Worm (Caenorhabditis elegans): Measurements from ENCODE around the gene lgc-58.
A peak's percentile ranks its signal among the peaks of the same experiment; 100 is the strongest.

The lgc-58 gene

ce11 chrX:6097551-6097950, 22.2 kb downstream of the lgc-58 start, which contains the start of gene C15H9.4 (continued):
- no peak for TF ChIP-seq ceh-63 (GFP tag; optimal IDR thresholded peaks at IDR 0.05)
- no peak for TF ChIP-seq jun-1 (tag; optimal IDR thresholded peaks at IDR 0.05)
- TF ChIP-seq lin-13 (GFP tag; optimal IDR thresholded peaks at IDR 0.05), result no peak
- TF ChIP-seq nhr-90 (tag; optimal IDR thresholded peaks at IDR 0.05; ENCODE audit: poor library complexity), result peak; percentile 30
- TF ChIP-seq efl-3 (GFP tag; optimal IDR thresholded peaks at IDR 0.05), result no peak
- peak; percentile 23 to 28 for TF ChIP-seq efl-1 (optimal IDR thresholded peaks at IDR 0.05)
- TF ChIP-seq efl-1 (GFP tag; optimal IDR thresholded peaks at IDR 0.05 in 1 of 2), result peak in 1 of 2 experiments; percentile 60
- peak in 1 of 2 experiments; percentile 37 for TF ChIP-seq ztf-11 (tag; optimal IDR thresholded peaks at IDR 0.05)
- TF ChIP-seq ceh-8 (GFP tag; optimal IDR thresholded peaks at IDR 0.05), result no peak
- no peak for TF ChIP-seq Y116A8C.19 (tag; optimal IDR thresholded peaks at IDR 0.05; ENCODE audit: borderline replicate concordance)
- TF ChIP-seq grh-1 (GFP tag; IDR thresholded peaks at IDR 0.05), result no peak
- TF ChIP-seq elt-3 (tag; optimal IDR thresholded peaks at IDR 0.05), result no peak
- TF ChIP-seq mab-9 (GFP tag; IDR thresholded peaks at IDR 0.05), result no peak
- no peak for TF ChIP-seq unc-30 (tag; optimal IDR thresholded peaks at IDR 0.05)
- peak; percentile 26 for TF ChIP-seq vab-15 (tag; optimal IDR thresholded peaks at IDR 0.05)
- peak; percentile 92 for TF ChIP-seq F16B12.6 (tag; optimal IDR thresholded peaks at IDR 0.05)
- TF ChIP-seq dsc-1 (tag; optimal IDR thresholded peaks at IDR 0.05), result peak; percentile 46
- no peak for TF ChIP-seq sup-37 (GFP tag; optimal IDR thresholded peaks at IDR 0.05)
- TF ChIP-seq nhr-20 (tag; optimal IDR thresholded peaks at IDR 0.05), result peak; percentile 62
- TF ChIP-seq elt-2 (tag; optimal IDR thresholded peaks at IDR 0.05), result no peak
- no peak for TF ChIP-seq ztf-4 (tag; optimal IDR thresholded peaks at IDR 0.05)
- TF ChIP-seq zip-4 (GFP tag; optimal IDR thresholded peaks at IDR 0.05), result no peak
- peak; percentile 98 for TF ChIP-seq xbp-1 (tag; optimal IDR thresholded peaks at IDR 0.05)
- TF ChIP-seq sox-4 (tag; optimal IDR thresholded peaks at IDR 0.05), result peak; percentile 30
- no peak for TF ChIP-seq pax-3 (tag; optimal IDR thresholded peaks at IDR 0.05)
- TF ChIP-seq aly-2 (tag; optimal IDR thresholded peaks at IDR 0.05), result no peak
- TF ChIP-seq ets-5 (GFP tag; IDR thresholded peaks at IDR 0.05), result no peak
- TF ChIP-seq ceh-90 (tag; optimal IDR thresholded peaks at IDR 0.05), result no peak
- no peak for TF ChIP-seq nhr-76 (tag; optimal IDR thresholded peaks at IDR 0.05)
- TF ChIP-seq lsy-2 (tag; optimal IDR thresholded peaks at IDR 0.05), result peak; percentile 19 to 46
- TF ChIP-seq nhr-77 (tag; optimal IDR thresholded peaks at IDR 0.05), result no peak
- TF ChIP-seq lir-3 (tag; optimal IDR thresholded peaks at IDR 0.05; ENCODE audit: poor library complexity), result no peak
- no peak for TF ChIP-seq C04F5.9 (tag; optimal IDR thresholded peaks at IDR 0.05)
- TF ChIP-seq nhr-11 (tag; optimal IDR thresholded peaks at IDR 0.05), result no peak
- peak; percentile 21 for TF ChIP-seq mep-1 (tag; optimal IDR thresholded peaks at IDR 0.05)
- TF ChIP-seq fos-1 (tag; optimal IDR thresholded peaks at IDR 0.05), result no peak
- TF ChIP-seq fkh-10 (GFP tag; optimal IDR thresholded peaks at IDR 0.05), result no peak
- TF ChIP-seq C16A3.4 (tag; optimal IDR thresholded peaks at IDR 0.05), result no peak
- TF ChIP-seq nhr-237 (tag; optimal IDR thresholded peaks at IDR 0.05), result no peak
- no peak for TF ChIP-seq pag-3 (tag; optimal IDR thresholded peaks at IDR 0.05; ENCODE audit: borderline replicate concordance, insufficient read depth)
- peak; percentile 69 for TF ChIP-seq nhr-71 (tag; optimal IDR thresholded peaks at IDR 0.05)
- TF ChIP-seq ces-1 (GFP tag; optimal IDR thresholded peaks at IDR 0.05), result no peak
- TF ChIP-seq pqm-1 (tag; optimal IDR thresholded peaks at IDR 0.05), result no peak
- TF ChIP-seq nhr-85 (tag), result peak; percentile 54
- peak in 1 of 2 experiments; percentile 39 for TF ChIP-seq mdl-1 (tag; optimal IDR thresholded peaks at IDR 0.05)
- TF ChIP-seq zag-1 (tag; optimal IDR thresholded peaks at IDR 0.05), result no peak
- TF ChIP-seq C34B4.2 (tag; optimal IDR thresholded peaks at IDR 0.05), result no peak
- no peak for TF ChIP-seq nhr-28 (tag; optimal IDR thresholded peaks at IDR 0.05)
